Fruit fly (Drosophila melanogaster): ENCODE results near the gene CYLD.

The CYLD gene

DNA sequence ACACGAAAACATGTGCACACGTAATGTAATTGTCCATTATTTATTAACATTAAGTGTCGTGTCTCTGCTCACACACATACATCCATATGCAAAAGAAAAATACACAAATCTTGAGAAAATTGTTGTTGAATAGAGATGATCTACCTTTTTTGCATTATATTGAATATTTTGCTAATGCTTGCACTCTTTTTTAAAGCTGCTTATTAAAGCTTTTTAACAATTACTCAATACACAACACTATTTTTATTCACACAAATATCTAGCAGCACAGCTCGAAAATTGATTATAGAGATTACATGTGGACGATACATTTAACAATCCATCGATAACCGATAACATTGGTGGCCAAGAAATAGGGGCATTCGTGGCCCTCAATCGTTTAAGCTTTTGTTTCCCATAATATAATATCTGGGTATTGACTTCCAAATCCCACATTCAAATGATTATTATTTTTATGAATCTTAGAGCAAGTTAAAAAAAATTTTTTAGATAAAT, 7.5 kb downstream of the CYLD start, which contains the start of gene Ufd4 (continued):
- TF ChIP-seq stc (GFP tag; IDR thresholded peaks at IDR 0.05) (peak; percentile 80), ATbp (GFP tag; optimal IDR thresholded peaks at IDR 0.05) (no peak), CG7786 (GFP tag; optimal IDR thresholded peaks at IDR 0.05) (peak; percentile 23), lilli (GFP tag; optimal IDR thresholded peaks at IDR 0.05) (no peak), CG8290 (GFP tag; optimal IDR thresholded peaks at IDR 0.05) (peak; percentile 33), CG8290 (tag; optimal IDR thresholded peaks at IDR 0.05) (no peak), ci (GFP tag; IDR thresholded peaks at IDR 0.05) (no peak; the same call in 2 of the 3 replicates), fd102C (GFP tag; optimal IDR thresholded peaks at IDR 0.05) (no peak), hkb (optimal IDR thresholded peaks at IDR 0.05) (no peak), hkb (GFP tag; IDR thresholded peaks at IDR 0.05) (peak; percentile 84), dysf (GFP tag; IDR thresholded peaks at IDR 0.05) (no peak; the same call in 2 of the 3 replicates), Myb (GFP tag; optimal IDR thresholded peaks at IDR 0.05) (peak; percentile 21), Abd-B (GFP tag; optimal IDR thresholded peaks at IDR 0.05) (no peak), CG10321 (GFP tag; IDR thresholded peaks at IDR 0.05) (no peak), vfl (GFP tag; optimal IDR thresholded peaks at IDR 0.05) (peak; percentile 46), Bdp1 (GFP tag; optimal IDR thresholded peaks at IDR 0.05) (no peak), sens (GFP tag) (peak; percentile 93), Rx (GFP tag; IDR thresholded peaks at IDR 0.05) (no peak), otp (GFP tag; IDR thresholded peaks at IDR 0.05) (no peak), CG3995 (GFP tag; optimal IDR thresholded peaks at IDR 0.05) (peak; percentile 49), caup (GFP tag; optimal IDR thresholded peaks at IDR 0.05; ENCODE audit: severe bottlenecking) (no peak), CG2129 (GFP tag; IDR thresholded peaks at IDR 0.05; ENCODE audit: partially characterized antibody) (no peak), CG7963 (GFP tag; IDR thresholded peaks at IDR 0.05; ENCODE audit: partially characterized antibody) (no peak), dati (GFP tag; IDR thresholded peaks at IDR 0.05) (no peak), br (optimal IDR thresholded peaks at IDR 0.05) (no peak), CG12659 (GFP tag; optimal IDR thresholded peaks at IDR 0.05) (peak; percentile 79), CG15011 (GFP tag; optimal IDR thresholded peaks at IDR 0.05) (no peak), NC2α (GFP tag; optimal IDR thresholded peaks at IDR 0.05) (no peak), Trl (optimal IDR thresholded peaks at IDR 0.05) (no peak), Trl (GFP tag; optimal IDR thresholded peaks at IDR 0.05) (peak; percentile 69), CG4424 (GFP tag; optimal IDR thresholded peaks at IDR 0.05) (peak; percentile 74), pros (GFP tag; optimal IDR thresholded peaks at IDR 0.05) (no peak), ap (GFP tag; IDR thresholded peaks at IDR 0.05) (no peak), kah (GFP tag; optimal IDR thresholded peaks at IDR 0.05) (peak; percentile 43), pan (optimal IDR thresholded peaks at IDR 0.05) (no peak), pan (GFP tag; optimal IDR thresholded peaks at IDR 0.05 in 1 of 2, IDR thresholded peaks at IDR 0.05 in 1 of 2) (no peak), dmrt11E (tag; optimal IDR thresholded peaks at IDR 0.05) (peak; percentile 62), rib (GFP tag; IDR thresholded peaks at IDR 0.05) (peak; percentile 25; the same call in 1 of the 2 replicates), zfh2 (GFP tag; optimal IDR thresholded peaks at IDR 0.05) (peak; percentile 60), nmo (GFP tag; optimal IDR thresholded peaks at IDR 0.05) (peak; percentile 75), en (GFP tag; optimal IDR thresholded peaks at IDR 0.05) (no peak), Mes4 (GFP tag; optimal IDR thresholded peaks at IDR 0.05) (peak; percentile 11), Dip3 (GFP tag; optimal IDR thresholded peaks at IDR 0.05) (peak; percentile 55), CG10267 (tag; optimal IDR thresholded peaks at IDR 0.05) (peak; percentile 74), CG15514 (GFP tag; optimal IDR thresholded peaks at IDR 0.05) (no peak), Poxn (GFP tag; IDR thresholded peaks at IDR 0.05) (no peak), hb (GFP tag; IDR thresholded peaks at IDR 0.05; ENCODE audit: partially characterized antibody) (no peak), CoRest (tag; optimal IDR thresholded peaks at IDR 0.05) (no peak), CG14965 (GFP tag; optimal IDR thresholded peaks at IDR 0.05; ENCODE audit: borderline replicate concordance) (no peak), CG17802 (tag; optimal IDR thresholded peaks at IDR 0.05) (no peak), CG4854 (GFP tag; optimal IDR thresholded peaks at IDR 0.05) (peak; percentile 35), CG42726 (GFP tag; IDR thresholded peaks at IDR 0.05; ENCODE audit: partially characterized antibody) (no peak), BtbVII (GFP tag; optimal IDR thresholded peaks at IDR 0.05) (no peak)
